Fruit fly (Drosophila melanogaster) whole organism, prepupa: Measurements from ENCODE around the gene CG33630.

Source experiments
- CG10669 ChIP-seq: fragments of 200-800 bp; sonication (Bioruptor generic); optimal IDR thresholded peaks from 3 replicates; lab custom pipeline; 2018; ENCODE audit warnings: missing biosample characterization, mild to moderate bottlenecking, missing genetic modification characterization, moderate library complexity
- CG11762 ChIP-seq: fragments of 200-800 bp; sonication (Bioruptor generic); optimal IDR thresholded peaks from 3 replicates; lab custom pipeline; 2016; ENCODE audit warnings: missing biosample characterization, missing genetic modification characterization; ENCODE audit not compliant: insufficient read depth
- CG15336 ChIP-seq: fragments of 200-800 bp; sonication (Bioruptor generic); IDR thresholded peaks from 2 replicates; pipeline ENCODE4 v1.3.6; 2022; ENCODE audit warnings: missing biosample characterization, missing genetic modification characterization
- CG1621 ChIP-seq: fragments of 200-800 bp; sonication (Bioruptor generic); optimal IDR thresholded peaks from 3 replicates; lab custom pipeline; 2018; ENCODE audit warnings: missing biosample characterization, mild to moderate bottlenecking, missing genetic modification characterization
- CG16779 ChIP-seq: fragments of 200-800 bp; sonication (Bioruptor generic); optimal IDR thresholded peaks from 3 replicates; lab custom pipeline; 2017; ENCODE audit warnings: missing biosample characterization, mild to moderate bottlenecking, missing genetic modification characterization
- CG31627 ChIP-seq: fragments of 200-800 bp; sonication (Bioruptor generic); optimal IDR thresholded peaks from 3 replicates; lab custom pipeline; 2016; ENCODE audit warnings: missing biosample characterization, missing genetic modification characterization
- CG32006 ChIP-seq: fragments of 200-800 bp; sonication (Bioruptor generic); optimal IDR thresholded peaks from 3 replicates; lab custom pipeline; 2017; ENCODE audit warnings: missing biosample characterization, mild to moderate bottlenecking, missing genetic modification characterization
- CG34406 ChIP-seq: fragments of 200-800 bp; sonication (Bioruptor generic); optimal IDR thresholded peaks from 3 replicates; lab custom pipeline; 2016; ENCODE audit warnings: missing biosample characterization, missing genetic modification characterization
- CG3919 ChIP-seq: fragments of 200-800 bp; sonication (Bioruptor generic); optimal IDR thresholded peaks from 3 replicates; lab custom pipeline; 2016; ENCODE audit warnings: missing biosample characterization, missing genetic modification characterization
- CG4318 ChIP-seq: fragments of 200-800 bp; sonication (Bioruptor generic); optimal IDR thresholded peaks from 3 replicates; lab custom pipeline; 2017; ENCODE audit warnings: missing biosample characterization, mild to moderate bottlenecking, missing genetic modification characterization
- CG6792 ChIP-seq: fragments of 200-800 bp; sonication (Bioruptor generic); optimal IDR thresholded peaks from 3 replicates; lab custom pipeline; 2016; ENCODE audit warnings: missing biosample characterization, missing genetic modification characterization
- CG6854 ChIP-seq: fragments of 200-800 bp; sonication (Bioruptor generic); optimal IDR thresholded peaks from 2 replicates; lab custom pipeline; 2017; ENCODE audit warnings: missing biosample characterization, mild to moderate bottlenecking, missing genetic modification characterization
- CG8119 ChIP-seq: fragments of 200-800 bp; sonication (Bioruptor generic); IDR thresholded peaks from 3 replicates; pipeline ENCODE4 v1.3.6; 2022; ENCODE audit warnings: missing biosample characterization, missing genetic modification characterization
- CG9139 ChIP-seq: fragments of 200-800 bp; sonication (Bioruptor generic); optimal IDR thresholded peaks from 3 replicates; lab custom pipeline; 2017; ENCODE audit warnings: missing biosample characterization, mild to moderate bottlenecking, missing genetic modification characterization
- Eip75B ChIP-seq: fragments of 200-800 bp; sonication (Bioruptor generic); optimal IDR thresholded peaks from 3 replicates; lab custom pipeline; 2016; ENCODE audit warnings: missing biosample characterization, missing genetic modification characterization
- Eip78C ChIP-seq: fragments of 200-800 bp; sonication (Bioruptor generic); peaks from one replicate; lab custom pipeline; 2016; ENCODE audit warnings: missing biosample characterization, missing genetic modification characterization
- Ets21C ChIP-seq: fragments of 200-800 bp; sonication (Bioruptor generic); optimal IDR thresholded peaks from 3 replicates; lab custom pipeline; 2016; ENCODE audit warnings: missing biosample characterization, missing genetic modification characterization
- Gug ChIP-seq: fragments of 200-800 bp; sonication (Bioruptor generic); IDR thresholded peaks from 2 replicates; pipeline ENCODE4 v1.3.6; 2022; ENCODE audit warnings: missing biosample characterization, missing genetic modification characterization
- Hr38 ChIP-seq: sonication (Bioruptor generic); optimal IDR thresholded peaks from 2 replicates; lab custom pipeline; 2016; ENCODE audit warnings: missing biosample characterization, missing genetic modification characterization
- Hr39 ChIP-seq: fragments of 200-800 bp; sonication (Bioruptor generic); optimal IDR thresholded peaks from 2 replicates; lab custom pipeline; 2016; ENCODE audit warnings: missing biosample characterization, missing genetic modification characterization
- Lpt ChIP-seq: fragments of 200-800 bp; sonication (Bioruptor generic); optimal IDR thresholded peaks from 3 replicates; lab custom pipeline; 2016; ENCODE audit warnings: missing biosample characterization, missing genetic modification characterization
- Smox ChIP-seq: fragments of 200-800 bp; sonication (Bioruptor generic); optimal IDR thresholded peaks from 3 replicates; lab custom pipeline; 2016; ENCODE audit warnings: missing biosample characterization, missing genetic modification characterization
- Sox102F ChIP-seq: fragments of 200-800 bp; sonication (Bioruptor generic); optimal IDR thresholded peaks from 2 replicates; lab custom pipeline; 2016; ENCODE audit warnings: missing biosample characterization, mild to moderate bottlenecking, missing genetic modification characterization
- Sox14 ChIP-seq: fragments of 200-800 bp; sonication (Bioruptor generic); optimal IDR thresholded peaks from 3 replicates; lab custom pipeline; 2016; ENCODE audit warnings: missing biosample characterization, missing genetic modification characterization
- achi ChIP-seq: fragments of 200-800 bp; sonication (Bioruptor generic); optimal IDR thresholded peaks from 3 replicates; lab custom pipeline; 2016; ENCODE audit warnings: missing biosample characterization, missing genetic modification characterization
- dac ChIP-seq: fragments of 200-800 bp; sonication (Bioruptor generic); optimal IDR thresholded peaks from 2 replicates; lab custom pipeline; 2017; ENCODE audit warnings: missing biosample characterization, mild to moderate bottlenecking, missing genetic modification characterization
- esn ChIP-seq: fragments of 200-800 bp; sonication (Bioruptor generic); optimal IDR thresholded peaks from 2 replicates; lab custom pipeline; 2016; ENCODE audit warnings: missing biosample characterization, mild to moderate bottlenecking, missing genetic modification characterization, moderate library complexity
- fd59A ChIP-seq: fragments of 200-800 bp; sonication (Bioruptor generic); optimal IDR thresholded peaks from 2 replicates; lab custom pipeline; 2017; ENCODE audit warnings: missing biosample characterization, mild to moderate bottlenecking, missing genetic modification characterization, missing genetic modification reagents
- fd85E ChIP-seq: fragments of 200-800 bp; sonication (Bioruptor generic); optimal IDR thresholded peaks from 3 replicates; lab custom pipeline; 2016; ENCODE audit warnings: missing biosample characterization, missing genetic modification characterization
- fkh ChIP-seq: fragments of 200-800 bp; sonication (Bioruptor generic); optimal IDR thresholded peaks from 3 replicates; lab custom pipeline; 2017; ENCODE audit warnings: missing biosample characterization, mild to moderate bottlenecking, missing genetic modification characterization, moderate library complexity
- lz ChIP-seq: fragments of 200-800 bp; sonication (Bioruptor generic); optimal IDR thresholded peaks from 3 replicates; lab custom pipeline; 2016; ENCODE audit warnings: missing biosample characterization, missing genetic modification characterization
- pdm3 ChIP-seq: fragments of 200-800 bp; sonication (Bioruptor generic); optimal IDR thresholded peaks from 3 replicates; lab custom pipeline; 2016; ENCODE audit warnings: missing biosample characterization, missing genetic modification characterization
- salr ChIP-seq, 2 experiments: fragments of 200-800 bp; sonication (Bioruptor generic); optimal IDR thresholded peaks; 3 replicates each; lab custom pipeline; 2016 to 2018; ENCODE audit warnings: missing biosample characterization in 2 of 2, missing genetic modification characterization in 2 of 2, mild to moderate bottlenecking in 1 of 2
- spab ChIP-seq: fragments of 200-800 bp; sonication (Bioruptor generic); optimal IDR thresholded peaks from 2 replicates; lab custom pipeline; 2017; ENCODE audit warnings: missing biosample characterization, mild to moderate bottlenecking, missing genetic modification characterization, missing genetic modification reagents
- ss ChIP-seq, 2 experiments: fragments of 200-800 bp; sonication (Bioruptor generic); optimal IDR thresholded peaks; 2 replicates in 1 of 2; 3 replicates in 1 of 2; lab custom pipeline; 2017 to 2018; ENCODE audit warnings: mild to moderate bottlenecking in 2 of 2, missing biosample characterization in 2 of 2, missing genetic modification characterization in 2 of 2, moderate library complexity in 1 of 2
- vri ChIP-seq: fragments of 200-800 bp; sonication (Bioruptor generic); optimal IDR thresholded peaks from 3 replicates; lab custom pipeline; 2016; ENCODE audit warnings: missing biosample characterization, mild to moderate bottlenecking, missing genetic modification characterization

The CG33630 gene

DNA sequence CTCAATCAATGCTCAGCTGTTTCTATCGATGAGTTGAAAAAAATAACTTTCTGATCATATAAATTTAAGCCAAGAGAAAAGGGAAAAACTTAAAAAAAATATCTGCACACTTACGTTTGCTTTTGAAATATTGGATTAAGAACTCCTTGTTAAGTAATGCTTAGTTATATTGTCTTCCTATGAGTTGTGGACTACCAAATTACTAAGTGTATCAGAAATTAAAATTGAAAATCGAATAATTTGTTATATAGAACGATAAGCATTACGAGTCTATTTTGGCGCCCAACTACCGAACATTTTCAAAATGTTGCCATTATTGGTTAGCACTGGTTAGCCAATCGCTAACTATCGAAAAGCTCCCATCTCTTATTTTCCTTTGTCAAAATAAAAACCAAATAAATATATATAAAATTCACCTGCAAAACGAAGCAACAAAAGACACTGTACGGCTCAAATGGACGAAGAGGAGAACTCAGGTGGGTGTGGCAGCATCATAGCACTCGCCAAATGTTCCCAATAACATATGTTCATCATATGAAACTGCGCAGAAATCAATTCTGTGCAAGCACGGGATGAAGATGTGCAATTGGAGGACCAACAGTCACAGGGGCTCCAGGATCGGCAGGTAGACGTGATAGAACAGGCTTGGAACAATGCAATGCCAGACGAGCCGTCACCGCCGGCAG is 13.4 kb upstream of the CG33630 start, which contains the start of gene ohgt (continued):
- TF ChIP-seq CG4318 (GFP tag; lab: Kevin White, UChicago) (no peak), Gug (GFP tag; lab: Robert Waterston, UW) (no peak), ss (GFP tag; optimal IDR thresholded peaks at IDR 0.05; lab: Kevin White, UChicago) (no peak), CG1621 (tag; lab: Kevin White, UChicago) (no peak), salr (GFP tag; optimal IDR thresholded peaks at IDR 0.05; lab: Kevin White, UChicago) (no peak), CG10669 (GFP tag; lab: Kevin White, UChicago) (peak; percentile 33), achi (GFP tag; lab: Kevin White, UChicago) (peak; percentile 41), Hr38 (GFP tag; lab: Kevin White, UChicago) (no peak), CG34406 (GFP tag; lab: Kevin White, UChicago) (peak; percentile 33), Sox14 (peak; percentile 73), CG11762 (no peak), CG9139 (no peak), CG15336 (0 out of 2 replicates have a peak, but pooled peaks have one; percentile 38), spab (no peak), Sox102F (GFP tag; lab: Kevin White, UChicago) (no peak), CG3919 (GFP tag; lab: Kevin White, UChicago) (no peak), pdm3 (GFP tag; lab: Kevin White, UChicago) (no peak), CG32006 (GFP tag; lab: Kevin White, UChicago) (no peak), CG31627 (GFP tag; lab: Kevin White, UChicago) (peak; percentile 26), Lpt (GFP tag; lab: Kevin White, UChicago) (no peak), Ets21C (no peak)

DNA sequence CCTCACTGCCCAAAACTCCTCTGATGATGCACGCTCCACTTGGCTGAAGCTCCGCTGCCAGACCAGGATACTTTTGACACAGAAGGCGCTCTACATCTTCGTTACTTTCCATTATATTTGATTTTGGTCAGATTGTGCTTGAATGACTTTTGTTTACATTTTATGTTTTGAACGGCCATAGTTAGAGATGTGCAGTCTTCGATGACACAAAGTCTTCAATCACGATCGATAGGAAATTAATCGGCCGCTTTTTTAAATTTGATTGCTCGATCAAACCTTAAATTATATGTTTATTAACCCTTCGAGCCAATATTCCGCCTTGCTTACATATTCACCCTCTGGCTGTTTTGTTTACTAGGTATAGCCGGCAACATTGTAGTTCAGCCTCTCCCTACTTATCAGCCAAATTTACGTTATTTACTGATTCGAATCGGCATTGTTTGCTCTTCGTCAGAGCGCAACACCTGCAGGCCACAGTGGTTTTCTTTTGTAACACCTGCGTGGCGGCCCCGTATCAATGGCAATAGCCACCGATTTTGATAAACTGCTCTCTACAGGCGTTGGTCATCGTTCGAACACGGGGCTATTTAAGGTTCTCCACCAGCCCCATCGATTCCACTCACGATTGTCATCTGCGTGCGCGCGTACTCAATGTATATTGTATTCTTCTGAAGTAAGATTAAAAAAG is 9.6 kb upstream of the CG33630 start, which contains the start of the genes Fancl and Npc2e:
Gene Fancl, minus strand, starts transcription at position 175 of the 688 bp plus-strand sequence.
Gene Npc2e, plus strand, starts transcription at position 638 of the 688 bp plus-strand sequence.
- TF ChIP-seq dac (GFP tag; lab: Kevin White, UChicago) (no peak), esn (GFP tag; lab: Kevin White, UChicago) (no peak), CG31627 (GFP tag; lab: Kevin White, UChicago) (no peak), CG34406 (GFP tag; lab: Kevin White, UChicago) (no peak), fkh (GFP tag; lab: Kevin White, UChicago) (peak; percentile 85), Smox (GFP tag; lab: Kevin White, UChicago) (no peak), CG4318 (GFP tag; lab: Kevin White, UChicago) (no peak), CG6854 (no peak), CG11762 (no peak), Eip78C (peak; percentile 0), CG9139 (no peak), lz (GFP tag; lab: Kevin White, UChicago) (no peak), vri (GFP tag; lab: Kevin White, UChicago) (peak; percentile 61), Hr39 (GFP tag; lab: Kevin White, UChicago) (no peak)

DNA sequence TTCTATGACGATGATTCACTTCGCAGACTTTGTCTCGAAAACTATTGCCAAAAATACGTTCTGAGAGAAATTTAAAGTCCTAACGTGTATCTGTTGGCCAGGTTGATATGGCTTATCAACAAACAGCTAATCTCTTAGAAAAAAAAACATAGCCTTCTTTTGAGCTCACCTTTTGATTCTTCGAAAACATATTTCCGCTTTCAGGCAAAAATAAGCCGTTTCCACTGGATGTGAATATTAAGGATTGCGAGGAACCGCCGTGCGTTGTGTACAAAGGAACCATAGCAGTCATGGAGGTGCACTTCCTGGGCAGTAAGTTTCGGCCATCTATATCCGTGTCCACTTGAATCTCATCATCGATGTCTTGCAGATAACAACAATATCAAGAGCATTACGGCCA is 8.9 kb upstream of the CG33630 start:
- no peak for TF ChIP-seq CG6792 (GFP tag; lab: Kevin White, UChicago)
- TF ChIP-seq Sox102F (GFP tag; lab: Kevin White, UChicago) = no peak
- no peak for TF ChIP-seq CG16779 (tag; lab: Kevin White, UChicago)
- TF ChIP-seq Eip75B (GFP tag; lab: Kevin White, UChicago) = no peak
- no peak for TF ChIP-seq fd59A (GFP tag; lab: Kevin White, UChicago)
- no peak for TF ChIP-seq esn (GFP tag; lab: Kevin White, UChicago)
- TF ChIP-seq CG9139 = no peak
- TF ChIP-seq lz (GFP tag; lab: Kevin White, UChicago) = no peak
- no peak for TF ChIP-seq fd85E (GFP tag; lab: Kevin White, UChicago)
- TF ChIP-seq CG6854 = no peak
- no peak for TF ChIP-seq CG8119 (GFP tag; lab: Robert Waterston, UW)
- no peak for TF ChIP-seq Hr39 (GFP tag; lab: Kevin White, UChicago)
- TF ChIP-seq Eip78C = no peak
- no peak for TF ChIP-seq CG34406 (GFP tag; lab: Kevin White, UChicago)
